Fruit fly (Drosophila melanogaster) whole organism: ENCODE data around the gene CG5768.

Experiments
- CG8478 ChIP-seq: fragments of >200 bp; optimal IDR thresholded peaks from 2 replicates; lab custom pipeline; 2018; ENCODE audit warnings: inconsistent platforms
- Dll ChIP-seq: fragments of >200 bp; optimal IDR thresholded peaks from 2 replicates; lab custom pipeline; 2017
- EcR ChIP-seq, 2 experiments: fragments of >200 bp; optimal IDR thresholded peaks; 2 replicates each; lab custom pipeline; 2017; ENCODE audit warnings: missing biosample characterization in 2 of 2, missing genetic modification characterization in 2 of 2, missing genetic modification reagents in 2 of 2
- pan ChIP-seq: fragments of >200 bp; optimal IDR thresholded peaks from 2 replicates; lab custom pipeline; 2017
- psq ChIP-seq: fragments of >200 bp; optimal IDR thresholded peaks from 2 replicates; lab custom pipeline; 2017
- usp ChIP-seq: fragments of >200 bp; optimal IDR thresholded peaks from 2 replicates; lab custom pipeline; 2017; ENCODE audit warnings: missing biosample characterization, missing genetic modification characterization, mixed read lengths

The CG5768 gene

DNA sequence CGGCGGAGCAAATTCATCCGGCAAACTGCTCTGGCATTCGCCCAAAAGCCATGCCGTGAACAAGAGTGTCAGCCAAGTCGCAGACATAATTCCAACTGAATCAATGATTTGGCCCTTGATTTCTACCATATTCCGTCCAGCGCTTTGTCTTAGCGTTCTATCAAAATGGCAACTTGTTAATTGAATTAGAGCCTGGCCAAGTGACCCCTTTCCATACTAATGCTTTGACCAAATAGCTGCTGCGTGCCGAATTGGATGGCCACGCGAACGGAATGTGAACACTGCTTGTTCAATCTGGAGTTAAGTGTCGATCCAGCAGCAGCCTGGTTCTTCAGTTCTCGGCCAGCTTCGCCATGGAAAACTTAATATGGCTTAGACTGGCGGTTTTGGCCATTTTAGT lies at the start of gene CG5768, which contains the start of gene CG13615:
CG5768 (minus strand) TSS at position 101 of the 400 bp plus-strand sequence.
CG13615 (plus strand) TSS at position 280 of the 400 bp plus-strand sequence.
- TF ChIP-seq EcR (GFP tag; optimal IDR thresholded peaks at IDR 0.05; lab: Kevin White, UChicago) = no peak
- no peak for TF ChIP-seq psq (lab: Kevin White, UChicago)
- no peak for TF ChIP-seq pan (lab: Kevin White, UChicago)
- no peak for TF ChIP-seq usp (GFP tag; lab: Kevin White, UChicago)
- no peak for TF ChIP-seq Dll
- TF ChIP-seq CG8478 (lab: Kevin White, UChicago) = no peak

DNA sequence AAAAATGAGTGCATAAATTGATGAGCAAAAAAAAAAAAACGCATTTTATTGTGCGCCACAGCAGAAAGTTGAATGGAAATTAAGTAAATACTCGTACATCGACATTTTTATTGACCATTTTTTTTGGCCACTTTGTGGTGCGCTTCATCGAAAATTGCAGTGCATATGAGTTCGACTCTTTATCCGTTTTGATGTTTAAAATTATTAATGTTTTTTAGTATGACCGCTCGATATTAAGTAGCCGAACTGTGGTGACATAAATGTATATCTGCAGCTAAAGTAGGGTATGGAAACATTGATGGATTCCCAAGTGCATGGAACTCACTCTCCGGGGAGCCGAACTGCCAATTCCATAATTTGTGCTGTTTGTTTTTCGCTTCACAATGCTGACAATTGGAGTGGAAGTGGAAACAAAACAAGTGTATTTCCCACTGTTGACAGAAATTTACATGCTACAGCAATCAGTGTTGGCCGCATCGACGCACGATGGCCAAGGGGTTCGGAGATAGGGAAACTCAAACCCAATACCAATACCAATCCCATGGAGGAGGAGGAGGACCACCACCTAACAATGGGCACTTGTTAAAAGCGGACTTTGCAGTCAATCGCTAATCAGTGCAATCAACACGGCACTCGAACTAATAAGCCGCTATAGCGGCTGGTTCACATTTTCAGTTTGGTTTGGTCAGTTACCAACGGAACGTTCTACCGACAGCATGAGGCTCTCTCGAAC lies 2.2 kb upstream of the CG5768 start, which contains the start of gene CG13616:
CG13616 (plus strand) TSS at position 683 of the 733 bp plus-strand sequence.
- TF ChIP-seq CG8478 (lab: Kevin White, UChicago) (no peak), psq (lab: Kevin White, UChicago) (no peak), usp (GFP tag; lab: Kevin White, UChicago) (no peak), Dll (no peak), EcR (GFP tag; optimal IDR thresholded peaks at IDR 0.05; lab: Kevin White, UChicago) (no peak), pan (lab: Kevin White, UChicago) (no peak)

DNA sequence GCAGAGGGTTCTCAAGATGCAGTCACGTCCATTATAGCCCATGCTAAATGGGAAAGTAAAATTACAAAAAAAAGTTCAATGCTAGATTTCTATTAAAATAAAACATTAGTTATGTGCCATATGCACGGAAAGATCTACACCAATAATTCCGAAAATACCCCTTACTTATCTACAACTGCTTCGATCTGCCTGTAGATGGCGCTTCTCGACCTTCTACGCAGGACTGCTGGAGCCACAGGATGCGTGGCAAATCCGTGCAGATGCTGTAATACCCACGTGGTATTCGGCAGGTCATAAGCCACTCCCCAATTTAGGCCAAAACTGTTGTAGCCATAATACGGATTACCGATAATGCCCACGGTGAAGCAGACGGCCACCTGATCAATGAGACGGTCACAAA lies 3.7 kb downstream of the CG5768 start:
- no peak for TF ChIP-seq CG8478 (lab: Kevin White, UChicago)
- no peak for TF ChIP-seq usp (GFP tag; lab: Kevin White, UChicago)
- TF ChIP-seq EcR (GFP tag; optimal IDR thresholded peaks at IDR 0.05; lab: Kevin White, UChicago) = no peak
- TF ChIP-seq psq (lab: Kevin White, UChicago) = no peak
- TF ChIP-seq Dll = no peak
- no peak for TF ChIP-seq pan (lab: Kevin White, UChicago)

DNA sequence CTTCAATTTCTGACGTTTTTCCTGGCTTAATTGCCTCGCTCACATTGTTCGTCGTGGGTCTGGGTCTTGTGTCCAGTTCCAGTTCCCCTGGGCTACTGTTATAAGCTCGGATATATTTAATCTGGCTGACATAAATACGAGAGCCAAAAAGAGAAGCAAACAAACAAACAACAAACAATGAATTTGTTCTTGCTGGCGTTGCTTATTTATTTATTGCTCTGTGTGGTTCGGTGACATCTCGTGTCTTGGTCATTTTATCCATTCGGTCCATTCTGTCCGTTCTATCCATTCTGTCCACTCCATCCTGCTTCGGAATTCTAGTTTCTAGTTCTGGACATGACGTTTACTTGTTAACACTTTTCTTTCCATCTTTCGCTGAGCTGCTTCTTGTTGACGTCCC lies 5.2 kb downstream of the CG5768 start, which contains the start of gene CG17780:
CG17780 (minus strand) TSS at position 101 of the 400 bp plus-strand sequence.
- TF ChIP-seq psq (lab: Kevin White, UChicago) (no peak), CG8478 (lab: Kevin White, UChicago) (no peak), Dll (no peak), usp (GFP tag; lab: Kevin White, UChicago) (no peak)

DNA sequence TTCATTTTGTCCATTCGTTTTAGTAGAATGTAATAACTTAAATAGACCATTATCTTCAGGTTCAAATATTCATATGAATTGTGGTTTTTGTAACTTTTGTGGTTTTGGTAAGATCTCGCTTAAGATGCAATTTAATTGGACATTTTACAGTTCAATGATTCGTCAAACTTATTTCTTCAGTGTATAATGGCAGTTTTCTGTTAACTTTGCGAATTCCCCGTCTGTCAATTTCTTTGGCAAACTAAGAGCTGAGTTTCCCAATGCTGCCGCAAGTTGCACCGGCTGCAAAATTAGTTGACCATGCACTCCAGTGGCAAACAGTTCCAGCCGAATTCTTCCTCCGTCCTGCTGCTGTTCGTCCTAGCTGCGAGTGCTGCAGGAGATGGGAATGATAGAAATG lies 13.6 kb downstream of the CG5768 start, which contains the start of gene CG33342:
CG33342 (plus strand) TSS at position 301 of the 400 bp plus-strand sequence.
- no peak for TF ChIP-seq pan (lab: Kevin White, UChicago)
- TF ChIP-seq Dll = no peak
- no peak for TF ChIP-seq EcR (GFP tag; optimal IDR thresholded peaks at IDR 0.05; lab: Kevin White, UChicago)
- no peak for TF ChIP-seq usp (GFP tag; lab: Kevin White, UChicago)
- no peak for TF ChIP-seq CG8478 (lab: Kevin White, UChicago)
- TF ChIP-seq psq (lab: Kevin White, UChicago) = no peak

DNA sequence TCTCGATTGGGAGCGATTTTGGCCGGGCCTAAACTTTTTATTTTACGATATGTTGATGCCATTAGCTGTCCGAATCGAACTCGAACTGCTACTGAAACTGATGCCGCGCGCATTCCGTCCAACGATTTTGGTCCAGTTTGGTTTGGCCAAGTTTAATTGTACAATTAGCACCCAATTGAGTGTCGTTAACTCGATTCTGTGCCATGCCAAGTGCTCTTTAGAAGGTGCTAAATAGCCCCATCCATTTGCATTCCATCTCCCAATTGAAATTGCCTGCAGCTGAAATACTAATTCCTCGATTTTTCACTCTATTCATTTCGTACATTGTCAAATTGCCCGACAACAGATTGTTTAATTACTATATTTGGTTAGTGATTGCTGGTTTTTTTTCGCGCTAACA lies 14.6 kb downstream of the CG5768 start, which contains the start of gene CG17781:
CG17781 (minus strand) TSS at position 101 of the 400 bp plus-strand sequence.
- TF ChIP-seq CG8478 (lab: Kevin White, UChicago) (no peak), EcR (GFP tag; optimal IDR thresholded peaks at IDR 0.05; lab: Kevin White, UChicago) (no peak), psq (lab: Kevin White, UChicago) (no peak), Dll (no peak), usp (GFP tag; lab: Kevin White, UChicago) (no peak), pan (lab: Kevin White, UChicago) (no peak)

DNA sequence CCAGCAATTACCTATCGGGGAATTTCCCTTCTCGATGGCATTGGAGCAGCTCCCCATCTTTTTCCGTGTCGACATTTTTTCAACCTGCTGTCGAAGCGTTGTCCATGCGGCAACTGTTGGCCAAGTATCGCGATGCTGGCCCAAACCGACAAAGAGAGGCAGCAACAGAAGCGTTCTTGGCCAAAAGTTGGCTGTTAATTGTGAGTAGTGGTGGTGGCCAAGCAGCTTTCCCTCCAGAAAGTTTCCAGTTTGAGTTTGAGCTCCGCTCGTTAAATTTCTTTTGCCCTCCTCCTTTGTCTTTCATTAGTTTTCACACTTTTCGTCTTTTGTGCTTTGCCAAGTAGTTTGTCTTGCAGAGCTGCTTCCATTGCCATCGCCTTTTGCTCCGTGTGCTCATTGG lies 17.5 kb downstream of the CG5768 start, which contains the start of gene CG17782:
CG17782 (minus strand) TSS at position 101 of the 400 bp plus-strand sequence.
- TF ChIP-seq CG8478 (lab: Kevin White, UChicago) = no peak
- no peak for TF ChIP-seq psq (lab: Kevin White, UChicago)
- no peak for TF ChIP-seq pan (lab: Kevin White, UChicago)
- TF ChIP-seq Dll = no peak
- TF ChIP-seq EcR (GFP tag; optimal IDR thresholded peaks at IDR 0.05; lab: Kevin White, UChicago) = no peak
- TF ChIP-seq usp (GFP tag; lab: Kevin White, UChicago) = no peak

DNA sequence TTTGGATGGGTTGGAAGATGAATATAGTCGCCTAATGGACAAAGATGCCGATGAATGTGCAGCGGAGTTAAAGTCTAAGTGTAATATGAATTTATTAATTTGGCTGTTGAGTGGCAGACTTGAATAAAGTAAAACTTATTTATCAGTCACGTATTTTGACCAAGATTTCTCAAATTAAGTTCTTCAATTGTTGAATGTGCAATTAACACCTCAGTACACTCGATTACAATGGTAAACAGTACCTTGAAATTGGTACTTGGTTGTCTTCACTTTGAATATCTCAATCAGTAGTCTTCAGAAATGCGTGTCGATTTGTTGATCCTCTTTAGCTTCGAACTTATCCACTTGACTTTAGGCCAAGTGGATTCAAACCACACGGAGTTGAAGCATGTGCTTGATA lies 20.9 kb downstream of the CG5768 start, which contains the start of gene CG13614:
CG13614 (plus strand) TSS at position 301 of the 400 bp plus-strand sequence.
- TF ChIP-seq EcR (GFP tag; optimal IDR thresholded peaks at IDR 0.05; lab: Kevin White, UChicago) (no peak), usp (GFP tag; lab: Kevin White, UChicago) (no peak), pan (lab: Kevin White, UChicago) (no peak), CG8478 (lab: Kevin White, UChicago) (no peak), psq (lab: Kevin White, UChicago) (no peak), Dll (no peak)

DNA sequence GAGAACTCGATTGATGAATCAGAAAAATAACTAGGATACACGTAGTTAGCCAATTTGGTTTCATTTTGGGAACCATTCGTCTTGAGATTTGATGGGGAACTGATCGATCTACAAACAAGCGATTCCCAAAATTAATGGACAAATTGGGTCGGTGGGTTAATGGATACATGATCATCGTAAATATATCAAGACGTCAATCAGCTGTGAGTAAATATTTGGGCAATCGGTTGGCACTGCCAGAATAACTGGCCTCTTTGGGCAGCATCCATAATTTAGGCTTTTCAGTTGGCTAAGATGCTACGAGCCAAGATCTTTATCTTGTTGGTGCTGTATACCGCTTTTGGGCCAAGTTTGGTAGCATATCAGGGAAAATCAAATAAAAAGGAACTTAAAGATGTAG lies 22.1 kb downstream of the CG5768 start, which contains the start of the genes CG42812 and CG33341:
CG42812 (minus strand) TSS at position 101 of the 400 bp plus-strand sequence.
CG33341 (plus strand) TSS at position 295 of the 400 bp plus-strand sequence.
- TF ChIP-seq usp (GFP tag; lab: Kevin White, UChicago) = no peak
- TF ChIP-seq pan (lab: Kevin White, UChicago) = no peak
- no peak for TF ChIP-seq EcR (GFP tag; optimal IDR thresholded peaks at IDR 0.05; lab: Kevin White, UChicago)
- TF ChIP-seq psq (lab: Kevin White, UChicago) = no peak
- no peak for TF ChIP-seq Dll
- no peak for TF ChIP-seq CG8478 (lab: Kevin White, UChicago)

DNA sequence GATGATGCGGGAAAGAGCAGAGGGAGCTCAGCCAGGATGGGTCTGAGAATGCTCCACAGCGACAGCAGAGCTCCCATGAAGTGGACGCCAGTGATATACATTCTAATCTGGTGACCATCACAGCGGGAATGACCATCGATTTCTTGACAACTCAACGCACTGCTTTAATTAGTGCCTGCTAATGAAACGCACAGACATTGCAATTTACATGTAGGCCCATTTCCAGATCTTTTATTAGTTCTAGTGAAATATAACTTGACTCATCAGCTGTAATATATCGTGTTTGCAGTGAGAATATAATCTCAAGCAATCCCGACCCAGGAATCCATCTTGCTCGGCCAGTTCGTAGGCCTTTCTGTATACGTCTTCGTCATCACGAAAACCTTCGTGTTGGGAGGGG lies 23.0 kb downstream of the CG5768 start, which contains the start of gene CG42811:
CG42811 (minus strand) TSS at position 101 of the 400 bp plus-strand sequence.
- TF ChIP-seq pan (lab: Kevin White, UChicago) (no peak), Dll (no peak), psq (lab: Kevin White, UChicago) (no peak), usp (GFP tag; lab: Kevin White, UChicago) (no peak), EcR (GFP tag; optimal IDR thresholded peaks at IDR 0.05; lab: Kevin White, UChicago) (no peak), CG8478 (lab: Kevin White, UChicago) (no peak)
